Fruit fly (Drosophila melanogaster): ENCODE results near the gene CG12983.

- TF ChIP-seq pan (optimal IDR thresholded peaks at IDR 0.05) (no peak), usp (GFP tag; optimal IDR thresholded peaks at IDR 0.05) (no peak), EcR (GFP tag; optimal IDR thresholded peaks at IDR 0.05) (no peak), psq (optimal IDR thresholded peaks at IDR 0.05) (no peak), CG8478 (optimal IDR thresholded peaks at IDR 0.05) (no peak)
Observed at dm6 chr3L:21013465-21013864, 46.9 kb upstream of the CG12983 start.

Measured in whole organism.